Fruit fly (Drosophila melanogaster) whole organism, embryonic: Measurements from ENCODE around the gene loj.
A peak's percentile ranks its signal among the peaks of the same experiment; 100 is the strongest.

Source experiments
- B-H2 ChIP-seq: fragments of 200-800 bp; sonication (Bioruptor generic); optimal IDR thresholded peaks from 2 replicates; lab custom pipeline; 2018; ENCODE audit warnings: missing biosample characterization, mild to moderate bottlenecking, missing genetic modification characterization
- C15 ChIP-seq: fragments of 200-800 bp; sonication (Bioruptor generic); IDR thresholded peaks from 3 replicates; pipeline ENCODE4 v1.3.6; 2022; ENCODE audit warnings: missing biosample characterization, missing genetic modification characterization
- CG11723 ChIP-seq: fragments of 200-800 bp; sonication (Bioruptor generic); optimal IDR thresholded peaks from 2 replicates; lab custom pipeline; 2017; ENCODE audit warnings: missing biosample characterization, mild to moderate bottlenecking, missing genetic modification characterization
- CG12155 ChIP-seq: fragments of 200-800 bp; sonication (Bioruptor generic); optimal IDR thresholded peaks from 3 replicates; lab custom pipeline; 2016; ENCODE audit warnings: missing biosample characterization, missing genetic modification characterization
- CG12299 ChIP-seq: fragments of 200-800 bp; sonication (Bioruptor generic); optimal IDR thresholded peaks from 2 replicates; lab custom pipeline; 2018; ENCODE audit warnings: missing biosample characterization, mild to moderate bottlenecking, missing genetic modification characterization
- CG13296 ChIP-seq: fragments of 200-800 bp; sonication (Bioruptor generic); optimal IDR thresholded peaks from 3 replicates; lab custom pipeline; 2018; ENCODE audit warnings: missing biosample characterization, mild to moderate bottlenecking, missing genetic modification characterization
- CG13894 ChIP-seq: fragments of 200-800 bp; sonication (Bioruptor generic); optimal IDR thresholded peaks from 3 replicates; lab custom pipeline; 2018; ENCODE audit warnings: missing biosample characterization, mild to moderate bottlenecking, missing genetic modification characterization, moderate library complexity
- CG14667 ChIP-seq: fragments of 200-800 bp; sonication (Bioruptor generic); IDR thresholded peaks from 2 replicates; pipeline ENCODE4 v1.3.6; 2022; ENCODE audit warnings: missing biosample characterization, missing genetic modification characterization
- CG15073 ChIP-seq: fragments of 200-800 bp; sonication (Bioruptor generic); optimal IDR thresholded peaks from 2 replicates; lab custom pipeline; 2016; ENCODE audit warnings: missing biosample characterization, missing genetic modification characterization
- CG15269 ChIP-seq: fragments of 200-800 bp; sonication (Bioruptor generic); optimal IDR thresholded peaks from 2 replicates; lab custom pipeline; 2018; ENCODE audit warnings: missing biosample characterization, mild to moderate bottlenecking, missing genetic modification characterization, moderate library complexity
- CG15601 ChIP-seq: fragments of 200-800 bp; sonication (Bioruptor generic); optimal IDR thresholded peaks from 3 replicates; lab custom pipeline; 2019; ENCODE audit warnings: missing biosample characterization, mild to moderate bottlenecking, missing genetic modification characterization, moderate library complexity
- CG18011 ChIP-seq: fragments of 200-800 bp; sonication (Bioruptor generic); optimal IDR thresholded peaks from 2 replicates; lab custom pipeline; 2017; ENCODE audit warnings: missing biosample characterization, missing genetic modification characterization, mild to moderate bottlenecking, moderate library complexity, missing genotype
- CG30020 ChIP-seq: fragments of 200-800 bp; optimal IDR thresholded peaks from 2 replicates; lab custom pipeline; 2019; ENCODE audit warnings: missing biosample characterization, mild to moderate bottlenecking, missing genetic modification characterization, moderate library complexity
- CG33557 ChIP-seq: fragments of 200-800 bp; sonication (Bioruptor generic); optimal IDR thresholded peaks from 2 replicates; lab custom pipeline; 2019; ENCODE audit warnings: missing biosample characterization, mild to moderate bottlenecking, missing genetic modification characterization, moderate library complexity
- CG3407 ChIP-seq: fragments of 200-800 bp; sonication (Bioruptor generic); optimal IDR thresholded peaks from 2 replicates; lab custom pipeline; 2018; ENCODE audit warnings: missing biosample characterization, mild to moderate bottlenecking, missing genetic modification characterization
- CG42726 ChIP-seq: fragments of 200-800 bp; sonication (Bioruptor generic); IDR thresholded peaks from 2 replicates; pipeline ENCODE4 v1.3.6; 2022; ENCODE audit warnings: missing biosample characterization, missing genetic modification characterization; ENCODE audit not compliant: partially characterized antibody
- CG8944 ChIP-seq: fragments of 200-800 bp; sonication (Bioruptor generic); optimal IDR thresholded peaks from 3 replicates; lab custom pipeline; 2016; ENCODE audit warnings: missing biosample characterization, missing genetic modification characterization
- Camta ChIP-seq: fragments of 200-800 bp; sonication (Bioruptor generic); optimal IDR thresholded peaks from 2 replicates; lab custom pipeline; 2016; ENCODE audit warnings: missing biosample characterization, missing genetic modification characterization
- D ChIP-seq, 2 experiments: fragments of 200-800 bp in 1 of 2; fragments of >200 bp in 1 of 2; sonication (Bioruptor generic) in 1 of 2; optimal IDR thresholded peaks; 2 replicates in 1 of 2; 3 replicates in 1 of 2; lab custom pipeline; 2017; ENCODE audit warnings: mild to moderate bottlenecking in 1 of 2, missing biosample characterization in 1 of 2, missing genetic modification characterization in 1 of 2, missing genetic modification reagents in 1 of 2
- Dad ChIP-seq: fragments of 200-800 bp; sonication (Bioruptor generic); optimal IDR thresholded peaks from 3 replicates; lab custom pipeline; 2016; ENCODE audit warnings: missing biosample characterization, missing genetic modification characterization
- Deaf1 ChIP-seq: fragments of 200-800 bp; optimal IDR thresholded peaks from 3 replicates; lab custom pipeline; 2019; ENCODE audit warnings: missing biosample characterization, mild to moderate bottlenecking, missing genetic modification characterization, moderate library complexity
- Dref ChIP-seq: fragments of 200-800 bp; sonication (Bioruptor generic); IDR thresholded peaks from 2 replicates; pipeline ENCODE4 v1.3.6; 2022; ENCODE audit warnings: missing biosample characterization, missing genetic modification characterization
- Eip74EF ChIP-seq, 2 experiments: fragments of 200-800 bp in 1 of 2; fragments of >200 bp in 1 of 2; sonication (Bioruptor generic) in 1 of 2; optimal IDR thresholded peaks; 2 replicates each; lab custom pipeline; 2017 to 2019; ENCODE audit warnings: missing biosample characterization in 2 of 2, missing genetic modification characterization in 2 of 2, mild to moderate bottlenecking in 1 of 2, moderate library complexity in 1 of 2
- Gug ChIP-seq: fragments of 200-800 bp; sonication (Bioruptor generic); IDR thresholded peaks from 4 replicates; pipeline ENCODE4 v1.3.6; 2022; ENCODE audit warnings: missing biosample characterization, missing genetic modification characterization
- Hmr ChIP-seq: fragments of 200-800 bp; sonication (Bioruptor generic); optimal IDR thresholded peaks from 3 replicates; lab custom pipeline; 2017; ENCODE audit warnings: mild to moderate bottlenecking, missing biosample characterization, missing genetic modification reagents, missing genetic modification characterization
- Hr78 ChIP-seq, 2 experiments: fragments of 200-800 bp in 1 of 2; fragments of >200 bp in 1 of 2; sonication (Bioruptor generic) in 1 of 2; optimal IDR thresholded peaks; 2 replicates each; lab custom pipeline; 2017 to 2019; ENCODE audit warnings: missing biosample characterization in 2 of 2, missing genetic modification characterization in 2 of 2, mild to moderate bottlenecking in 1 of 2, moderate library complexity in 1 of 2
- Hsf ChIP-seq: fragments of 200-800 bp; sonication (Bioruptor generic); optimal IDR thresholded peaks from 3 replicates; lab custom pipeline; 2016; ENCODE audit warnings: missing biosample characterization, missing genetic modification characterization
- MBD-R2 ChIP-seq: fragments of 200-800 bp; sonication (Bioruptor generic); IDR thresholded peaks from 2 replicates; pipeline ENCODE4 v1.3.6; 2022; ENCODE audit warnings: missing biosample characterization, missing genetic modification characterization
- NFAT ChIP-seq: fragments of 200-800 bp; sonication (Bioruptor generic); IDR thresholded peaks from 2 replicates; pipeline ENCODE4 v1.3.6; 2022; ENCODE audit warnings: missing biosample characterization, missing genetic modification characterization
- Side ChIP-seq: fragments of 200-800 bp; sonication (Bioruptor generic); optimal IDR thresholded peaks from 2 replicates; lab custom pipeline; 2016; ENCODE audit warnings: missing biosample characterization, missing genetic modification characterization
- Sox102F ChIP-seq: fragments of 200-800 bp; sonication (Bioruptor generic); optimal IDR thresholded peaks from 2 replicates; lab custom pipeline; 2018; ENCODE audit warnings: missing biosample characterization, mild to moderate bottlenecking, missing genetic modification characterization, moderate library complexity
- Ssrp ChIP-seq: fragments of 200-800 bp; sonication (Bioruptor generic); optimal IDR thresholded peaks from 2 replicates; lab custom pipeline; 2018; ENCODE audit warnings: missing biosample characterization, mild to moderate bottlenecking, missing genetic modification characterization, moderate library complexity
- Taf1 ChIP-seq: fragments of 200-800 bp; sonication (Bioruptor generic); IDR thresholded peaks from 2 replicates; pipeline ENCODE4 v1.3.6; 2022; ENCODE audit warnings: missing biosample characterization, missing genetic modification characterization
- ase ChIP-seq: fragments of 200-800 bp; sonication (Bioruptor generic); IDR thresholded peaks from 3 replicates; pipeline ENCODE4 v1.3.6; 2022; ENCODE audit warnings: missing biosample characterization, missing genetic modification characterization
- bcd ChIP-seq: fragments of 200-800 bp; sonication (Bioruptor generic); optimal IDR thresholded peaks from 2 replicates; lab custom pipeline; 2017; ENCODE audit warnings: missing biosample characterization, mild to moderate bottlenecking, missing genetic modification characterization
- br ChIP-seq: fragments of >200 bp; optimal IDR thresholded peaks from 2 replicates; lab custom pipeline; 2017
- caup ChIP-seq: fragments of 200-800 bp; sonication (Bioruptor generic); optimal IDR thresholded peaks from 3 replicates; lab custom pipeline; 2017; ENCODE audit warnings: missing biosample characterization, mild to moderate bottlenecking, missing genetic modification characterization, moderate library complexity; ENCODE audit not compliant: severe bottlenecking
- chif ChIP-seq, 2 experiments: fragments of 200-800 bp; sonication (Bioruptor generic); optimal IDR thresholded peaks; 3 replicates each; lab custom pipeline; 2016; ENCODE audit warnings: missing biosample characterization in 2 of 2, missing genetic modification characterization in 2 of 2
- croc ChIP-seq: fragments of 200-800 bp; sonication (Bioruptor generic); conservative IDR thresholded peaks from 3 replicates; pipeline ENCODE4 v1.3.6; 2022; ENCODE audit warnings: missing biosample characterization, missing genetic modification characterization
- ftz-f1 ChIP-seq: fragments of 200-800 bp; sonication (Bioruptor generic); optimal IDR thresholded peaks from 2 replicates; lab custom pipeline; 2016; ENCODE audit warnings: missing biosample characterization, missing genetic modification characterization
- grau ChIP-seq: fragments of 200-800 bp; optimal IDR thresholded peaks from 3 replicates; lab custom pipeline; 2019; ENCODE audit warnings: missing biosample characterization, mild to moderate bottlenecking, missing genetic modification characterization, moderate library complexity
- insv ChIP-seq, 2 experiments: fragments of 200-800 bp; sonication (Bioruptor generic); optimal IDR thresholded peaks; 3 replicates each; lab custom pipeline; 2016 to 2018; ENCODE audit warnings: missing biosample characterization in 2 of 2, missing genetic modification characterization in 2 of 2
- kay ChIP-seq: fragments of 200-800 bp; sonication (Bioruptor generic); optimal IDR thresholded peaks from 2 replicates; lab custom pipeline; 2016; ENCODE audit warnings: missing biosample characterization, missing genetic modification characterization
- pho ChIP-seq: fragments of 200-800 bp; sonication (Bioruptor generic); optimal IDR thresholded peaks from 2 replicates; lab custom pipeline; 2016; ENCODE audit warnings: missing biosample characterization, missing genetic modification characterization
- pzg ChIP-seq: fragments of 200-800 bp; sonication (Bioruptor generic); optimal IDR thresholded peaks from 3 replicates; lab custom pipeline; 2018; ENCODE audit warnings: missing biosample characterization, mild to moderate bottlenecking, missing genetic modification characterization, moderate library complexity
- sqz ChIP-seq: fragments of 200-800 bp; sonication (Bioruptor generic); optimal IDR thresholded peaks from 3 replicates; lab custom pipeline; 2018; ENCODE audit warnings: missing biosample characterization, mild to moderate bottlenecking, missing genetic modification characterization
- tio ChIP-seq: fragments of 200-800 bp; sonication (Bioruptor generic); optimal IDR thresholded peaks from 2 replicates; lab custom pipeline; 2017; ENCODE audit warnings: missing biosample characterization, missing genetic modification characterization, inconsistent platforms
- zen ChIP-seq: fragments of 200-800 bp; sonication (Bioruptor generic); optimal IDR thresholded peaks from 3 replicates; lab custom pipeline; 2018; ENCODE audit warnings: missing biosample characterization, mild to moderate bottlenecking, missing genetic modification characterization, moderate library complexity

loj gene

dm6 chr3L:6074975-6075692 lies 19.7 kb upstream of the loj start, which contains the start of the genes CG13295 and CG6610 (continued):
- no peak for TF ChIP-seq Dref (GFP tag; lab: Robert Waterston, UW)
- TF ChIP-seq CG12155 (GFP tag; lab: Kevin White, UChicago): peak; percentile 44
- TF ChIP-seq Deaf1 (tag; lab: Kevin White, UChicago): peak; percentile 27
- peak; percentile 61 for TF ChIP-seq ftz-f1 (GFP tag; lab: Kevin White, UChicago)
- TF ChIP-seq Hmr (GFP tag; lab: Kevin White, UChicago): peak; percentile 26
- 0 out of 2 replicates have a peak, but pooled peaks have one; percentile 5 for TF ChIP-seq NFAT (GFP tag; lab: Robert Waterston, UW)
- TF ChIP-seq bcd (GFP tag; lab: Kevin White, UChicago): peak; percentile 58
- peak; percentile 19 for TF ChIP-seq tio (GFP tag; lab: Kevin White, UChicago)
- TF ChIP-seq pho: peak; percentile 59
- peak; percentile 46; the same call in 1 of the 2 replicates for TF ChIP-seq CG14667 (GFP tag; lab: Robert Waterston, UW)
- TF ChIP-seq CG15601 (tag; lab: Kevin White, UChicago): peak; percentile 54
- peak in 1 of 2 experiments; percentile 37 for TF ChIP-seq chif (GFP tag; optimal IDR thresholded peaks at IDR 0.05; lab: Kevin White, UChicago)
- TF ChIP-seq CG3407 (GFP tag; lab: Kevin White, UChicago): no peak
- TF ChIP-seq pzg: peak; percentile 39
- TF ChIP-seq caup (GFP tag; lab: Kevin White, UChicago): peak; percentile 12
- peak; percentile 69 for TF ChIP-seq CG15269 (tag; lab: Kevin White, UChicago)
- peak; percentile 54 for TF ChIP-seq CG30020 (tag; lab: Kevin White, UChicago)
- peak; percentile 68 for TF ChIP-seq MBD-R2 (GFP tag; lab: Robert Waterston, UW)
- TF ChIP-seq B-H2: peak; percentile 71
- no peak for TF ChIP-seq br
- TF ChIP-seq Camta (GFP tag; lab: Kevin White, UChicago): peak; percentile 30
- TF ChIP-seq insv (GFP tag; optimal IDR thresholded peaks at IDR 0.05; lab: Kevin White, UChicago): peak in 1 of 2 experiments; percentile 25
- no peak for TF ChIP-seq C15 (GFP tag; lab: Robert Waterston, UW)
- TF ChIP-seq CG42726 (GFP tag; lab: Robert Waterston, UW): no peak
- TF ChIP-seq ase (GFP tag; lab: Robert Waterston, UW): no peak
- TF ChIP-seq CG12299 (tag; lab: Kevin White, UChicago): peak; percentile 14
- peak; percentile 62 for TF ChIP-seq CG13894 (tag; lab: Kevin White, UChicago)
- peak; percentile 38 for TF ChIP-seq Ssrp (tag; lab: Kevin White, UChicago)
- peak; percentile 62 for TF ChIP-seq Hsf (GFP tag; lab: Kevin White, UChicago)
- TF ChIP-seq CG11723 (GFP tag; lab: Kevin White, UChicago): peak; percentile 21
- TF ChIP-seq grau (tag; lab: Kevin White, UChicago): peak; percentile 73
- TF ChIP-seq kay (GFP tag; lab: Kevin White, UChicago): no peak
- peak; percentile 59 for TF ChIP-seq zen (tag; lab: Kevin White, UChicago)
- TF ChIP-seq CG33557 (GFP tag; lab: Kevin White, UChicago): peak; percentile 47
- TF ChIP-seq CG15073 (GFP tag; lab: Kevin White, UChicago): no peak
- no peak for TF ChIP-seq Taf1 (GFP tag; lab: Robert Waterston, UW)
- TF ChIP-seq Gug (GFP tag; lab: Robert Waterston, UW): peak; percentile 23; the same call in 1 of the 4 replicates
- no peak for TF ChIP-seq Hr78 (GFP tag; optimal IDR thresholded peaks at IDR 0.05; lab: Kevin White, UChicago)
- TF ChIP-seq croc (GFP tag; lab: Robert Waterston, UW): peak; percentile 48; the same call in 2 of the 3 replicates
- TF ChIP-seq Side (GFP tag; lab: Kevin White, UChicago): peak; percentile 29
- TF ChIP-seq CG8944 (GFP tag; lab: Kevin White, UChicago): no peak
- peak; percentile 20 for TF ChIP-seq Dad (GFP tag; lab: Kevin White, UChicago)
- peak; percentile 13 for TF ChIP-seq CG18011 (GFP tag; lab: Kevin White, UChicago)
- TF ChIP-seq Eip74EF (GFP tag; optimal IDR thresholded peaks at IDR 0.05; lab: Kevin White, UChicago): peak in 1 of 2 experiments; percentile 84
- TF ChIP-seq CG13296 (GFP tag; lab: Kevin White, UChicago): peak; percentile 56
- TF ChIP-seq Sox102F (GFP tag; lab: Kevin White, UChicago): peak; percentile 39
- TF ChIP-seq D (optimal IDR thresholded peaks at IDR 0.05; lab: Kevin White, UChicago): no peak
- peak; percentile 17 for TF ChIP-seq D (GFP tag; optimal IDR thresholded peaks at IDR 0.05; lab: Kevin White, UChicago)
- no peak for TF ChIP-seq sqz (GFP tag; lab: Kevin White, UChicago)
